Fruit fly (Drosophila melanogaster): ENCODE measurements around the gene Golgin104.

DNA sequence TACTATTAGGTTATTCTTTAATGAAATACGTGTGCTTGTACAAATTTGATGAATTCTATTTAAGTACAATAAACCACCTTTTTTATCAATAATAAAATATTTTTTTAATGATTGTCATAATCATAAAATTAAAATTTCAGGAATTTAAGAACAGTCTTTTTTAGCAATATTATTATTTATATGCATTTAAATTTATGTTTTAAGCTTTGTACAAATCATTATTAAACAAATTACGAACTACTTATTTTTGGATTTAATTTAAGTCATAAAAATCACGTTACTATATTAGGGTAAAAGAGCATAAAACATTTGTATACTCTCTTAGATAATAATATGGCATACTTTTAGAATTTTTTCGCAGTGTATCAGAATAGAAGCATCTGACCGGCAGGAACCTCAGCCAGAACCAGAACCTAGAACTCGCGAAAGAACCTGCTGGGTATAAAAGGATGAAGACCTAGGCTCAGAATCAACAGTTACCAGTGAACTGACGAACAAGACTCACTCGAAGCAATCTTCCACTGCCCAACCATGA is 10.4 kb upstream of the Golgin104 start, which contains the start of gene Cpr72Ea:
- no peak for TF ChIP-seq h (optimal IDR thresholded peaks at IDR 0.05)
- no peak for TF ChIP-seq ttk (optimal IDR thresholded peaks at IDR 0.05)
- no peak for TF ChIP-seq insv (optimal IDR thresholded peaks at IDR 0.05)
- no peak for TF ChIP-seq psq (optimal IDR thresholded peaks at IDR 0.05)
- no peak for TF ChIP-seq Myc (optimal IDR thresholded peaks at IDR 0.05)
- no peak for TF ChIP-seq Sin3A (optimal IDR thresholded peaks at IDR 0.05)

Measured in Kc167 (cell line).